Worm (Caenorhabditis elegans) whole organism, L2 larva: ENCODE measurements around the gene inf-1.

ENCODE experiments used
- C34F6.9 ChIP-seq: fragments of 150-350 bp; optimal IDR thresholded peaks from 2 replicates; lab custom pipeline; 2014; ENCODE audit warnings: missing biosample characterization, missing genetic modification characterization
- F13H6.1 ChIP-seq: sonication (generic microtip); optimal IDR thresholded peaks from 2 replicates; lab custom pipeline; 2016; ENCODE audit warnings: missing genetic modification characterization, missing compliant biosample characterization
- R02D3.7 ChIP-seq: fragments of 150-350 bp; optimal IDR thresholded peaks from 2 replicates; lab custom pipeline; 2014; ENCODE audit warnings: missing biosample characterization, missing genetic modification characterization
- Y55F3AM.14 ChIP-seq: fragments of 200-800 bp; sonication (Bioruptor generic); optimal IDR thresholded peaks from 2 replicates; lab custom pipeline; 2018; ENCODE audit warnings: mild to moderate bottlenecking, missing genetic modification characterization, missing compliant biosample characterization
- ZK546.5 ChIP-seq: sonication (generic microtip); optimal IDR thresholded peaks from 2 replicates; lab custom pipeline; 2017; ENCODE audit warnings: missing biosample characterization, missing genetic modification characterization
- alr-1 ChIP-seq: fragments of 150-350 bp; optimal IDR thresholded peaks from 2 replicates; lab custom pipeline; 2014; ENCODE audit warnings: missing biosample characterization, missing genetic modification characterization
- aly-2 ChIP-seq: fragments of 150-350 bp; optimal IDR thresholded peaks from 2 replicates; lab custom pipeline; 2014; ENCODE audit warnings: missing biosample characterization, missing genetic modification characterization
- ama-1 ChIP-seq: fragments of 150-350 bp; optimal IDR thresholded peaks from 2 replicates; lab custom pipeline; 2018; ENCODE audit warnings: inconsistent platforms
- blmp-1 ChIP-seq: sonication (generic microtip); optimal IDR thresholded peaks from 2 replicates; lab custom pipeline; 2017; ENCODE audit warnings: missing genetic modification characterization, mild to moderate bottlenecking, missing compliant biosample characterization, antibody characterized with exemption, moderate library complexity; ENCODE audit not compliant: insufficient read depth
- ceh-16 ChIP-seq: fragments of 150-350 bp; optimal IDR thresholded peaks from 2 replicates; lab custom pipeline; 2014; ENCODE audit warnings: missing biosample characterization, missing genetic modification characterization
- ceh-82 ChIP-seq: fragments of 150-350 bp; optimal IDR thresholded peaks from 2 replicates; lab custom pipeline; 2014; ENCODE audit warnings: missing biosample characterization, missing genetic modification characterization
- crh-2 ChIP-seq: sonication (generic microtip); optimal IDR thresholded peaks from 2 replicates; lab custom pipeline; 2017; ENCODE audit warnings: missing biosample characterization, missing genetic modification characterization
- dmd-4 ChIP-seq: sonication (generic microtip); optimal IDR thresholded peaks from 2 replicates; lab custom pipeline; 2017; ENCODE audit warnings: missing biosample characterization, missing genetic modification characterization
- egl-27 ChIP-seq: sonication (generic microtip); optimal IDR thresholded peaks from 3 replicates; lab custom pipeline; 2017; ENCODE audit warnings: missing biosample characterization, missing genetic modification reagents, missing genetic modification characterization
- elt-1 ChIP-seq: fragments of 150-350 bp; optimal IDR thresholded peaks from 2 replicates; lab custom pipeline; 2014; ENCODE audit warnings: missing biosample characterization, missing genetic modification characterization
- elt-3 ChIP-seq: sonication (generic microtip); optimal IDR thresholded peaks from 2 replicates; lab custom pipeline; 2017; ENCODE audit warnings: missing biosample characterization, missing genetic modification characterization
- fos-1 ChIP-seq: fragments of 150-350 bp; optimal IDR thresholded peaks from 2 replicates; lab custom pipeline; 2014; ENCODE audit warnings: missing biosample characterization, missing genetic modification characterization
- gmeb-1 ChIP-seq: fragments of 150-350 bp; optimal IDR thresholded peaks from 2 replicates; lab custom pipeline; 2014; ENCODE audit warnings: missing biosample characterization, missing genetic modification characterization
- lin-11 ChIP-seq: fragments of 150-350 bp; sonication (generic microtip); optimal IDR thresholded peaks from 2 replicates; lab custom pipeline; 2014; ENCODE audit warnings: missing biosample characterization, missing genetic modification characterization, inconsistent platforms, mixed read lengths
- lin-13 ChIP-seq: fragments of 150-350 bp; optimal IDR thresholded peaks from 2 replicates; lab custom pipeline; 2014; ENCODE audit warnings: missing biosample characterization, missing genetic modification reagents, missing genetic modification characterization
- lin-39 ChIP-seq: fragments of 150-350 bp; optimal IDR thresholded peaks from 2 replicates; lab custom pipeline; 2014; ENCODE audit warnings: missing biosample characterization, missing genetic modification reagents, missing genetic modification characterization
- lsy-2 ChIP-seq, 2 experiments: fragments of 150-350 bp in 1 of 2; sonication (generic microtip) in 1 of 2; optimal IDR thresholded peaks; 2 replicates each; lab custom pipeline; 2014 to 2017; ENCODE audit warnings: missing biosample characterization in 2 of 2, missing genetic modification characterization in 2 of 2
- mab-5 ChIP-seq: fragments of 150-350 bp; optimal IDR thresholded peaks from 2 replicates; lab custom pipeline; 2014; ENCODE audit warnings: missing biosample characterization, missing genetic modification characterization
- mbf-1 ChIP-seq: sonication (generic microtip); optimal IDR thresholded peaks from 2 replicates; lab custom pipeline; 2017; ENCODE audit warnings: missing biosample characterization, missing genetic modification characterization
- mdl-1 ChIP-seq, 2 experiments: fragments of 150-350 bp in 1 of 2; sonication (generic microtip) in 1 of 2; optimal IDR thresholded peaks; 2 replicates each; lab custom pipeline; 2017; ENCODE audit warnings: missing biosample characterization in 2 of 2, missing genetic modification characterization in 2 of 2
- nhr-10 ChIP-seq: sonication (generic microtip); optimal IDR thresholded peaks from 2 replicates; lab custom pipeline; 2017; ENCODE audit warnings: missing biosample characterization, missing genetic modification characterization
- nhr-11 ChIP-seq: fragments of 150-350 bp; optimal IDR thresholded peaks from 2 replicates; lab custom pipeline; 2014; ENCODE audit warnings: missing biosample characterization, missing genetic modification characterization
- nhr-12 ChIP-seq: fragments of 150-350 bp; optimal IDR thresholded peaks from 2 replicates; lab custom pipeline; 2014; ENCODE audit warnings: missing biosample characterization, missing genetic modification characterization
- nhr-129 ChIP-seq: fragments of 150-350 bp; optimal IDR thresholded peaks from 2 replicates; lab custom pipeline; 2014; ENCODE audit warnings: missing biosample characterization, missing genetic modification characterization
- nhr-21 ChIP-seq: fragments of 150-350 bp; optimal IDR thresholded peaks from 2 replicates; lab custom pipeline; 2014; ENCODE audit warnings: missing biosample characterization, missing genetic modification characterization
- nhr-23 ChIP-seq: fragments of 150-350 bp; optimal IDR thresholded peaks from 2 replicates; lab custom pipeline; 2014; ENCODE audit warnings: missing biosample characterization, missing genetic modification reagents, missing genetic modification characterization
- nhr-237 ChIP-seq: fragments of 150-350 bp; optimal IDR thresholded peaks from 2 replicates; lab custom pipeline; 2014; ENCODE audit warnings: missing biosample characterization, missing genetic modification characterization
- nhr-25 ChIP-seq: fragments of 150-350 bp; sonication (generic microtip); optimal IDR thresholded peaks from 3 replicates; lab custom pipeline; 2014; ENCODE audit warnings: missing biosample characterization, missing genetic modification characterization
- nhr-6 ChIP-seq: fragments of 150-350 bp; optimal IDR thresholded peaks from 2 replicates; lab custom pipeline; 2014; ENCODE audit warnings: missing biosample characterization, missing genetic modification characterization
- nhr-77 ChIP-seq: fragments of 150-350 bp; optimal IDR thresholded peaks from 2 replicates; lab custom pipeline; 2014; ENCODE audit warnings: missing biosample characterization, missing genetic modification characterization
- peb-1 ChIP-seq: fragments of 150-350 bp; optimal IDR thresholded peaks from 2 replicates; lab custom pipeline; 2014; ENCODE audit warnings: missing biosample characterization, missing genetic modification characterization
- sem-4 ChIP-seq: fragments of 150-350 bp; optimal IDR thresholded peaks from 2 replicates; lab custom pipeline; 2014; ENCODE audit warnings: missing biosample characterization, missing genetic modification reagents, missing genetic modification characterization
- skn-1 ChIP-seq: sonication (generic microtip); optimal IDR thresholded peaks from 2 replicates; lab custom pipeline; 2017; ENCODE audit warnings: missing biosample characterization, missing genetic modification characterization
- sma-3 ChIP-seq: sonication (generic microtip); optimal IDR thresholded peaks from 2 replicates; lab custom pipeline; 2016; ENCODE audit warnings: missing genetic modification reagents, missing genetic modification characterization, missing compliant biosample characterization
- sma-9 ChIP-seq, 2 experiments: fragments of 150-350 bp in 1 of 2; sonication (generic microtip) in 1 of 2; optimal IDR thresholded peaks; 2 replicates each; lab custom pipeline; 2014 to 2016; ENCODE audit warnings: missing genetic modification characterization in 2 of 2, mild to moderate bottlenecking in 1 of 2, missing biosample characterization in 1 of 2, missing compliant biosample characterization in 1 of 2, missing genetic modification reagents in 1 of 2, moderate library complexity in 1 of 2
- snpc-4 ChIP-seq: fragments of 150-350 bp; optimal IDR thresholded peaks from 2 replicates; lab custom pipeline; 2014; ENCODE audit warnings: missing biosample characterization, missing genetic modification characterization
- unc-39 ChIP-seq: fragments of 150-350 bp; optimal IDR thresholded peaks from 2 replicates; lab custom pipeline; 2014; ENCODE audit warnings: missing biosample characterization, missing genetic modification characterization
- unc-55 ChIP-seq: fragments of 150-350 bp; sonication (generic microtip); optimal IDR thresholded peaks from 3 replicates; lab custom pipeline; 2014; ENCODE audit warnings: missing biosample characterization, missing genetic modification reagents, missing genetic modification characterization
- unc-62 ChIP-seq: fragments of 150-350 bp; optimal IDR thresholded peaks from 2 replicates; lab custom pipeline; 2014; ENCODE audit warnings: missing biosample characterization, missing genetic modification reagents, missing genetic modification characterization
- zag-1 ChIP-seq: fragments of 150-350 bp; optimal IDR thresholded peaks from 2 replicates; lab custom pipeline; 2014; ENCODE audit warnings: missing biosample characterization, missing genetic modification characterization
- ztf-1 ChIP-seq: fragments of 200-800 bp; sonication (Bioruptor generic); conservative IDR thresholded peaks from 2 replicates; pipeline ENCODE4 v1.3.6; 2022; ENCODE audit warnings: missing genetic modification characterization, missing compliant biosample characterization
- ztf-11 ChIP-seq: sonication (generic microtip); optimal IDR thresholded peaks from 2 replicates; lab custom pipeline; 2017; ENCODE audit warnings: missing biosample characterization, missing genetic modification characterization
- ztf-4 ChIP-seq: fragments of 150-350 bp; optimal IDR thresholded peaks from 2 replicates; lab custom pipeline; 2014; ENCODE audit warnings: missing biosample characterization, missing genetic modification characterization

inf-1 gene

DNA sequence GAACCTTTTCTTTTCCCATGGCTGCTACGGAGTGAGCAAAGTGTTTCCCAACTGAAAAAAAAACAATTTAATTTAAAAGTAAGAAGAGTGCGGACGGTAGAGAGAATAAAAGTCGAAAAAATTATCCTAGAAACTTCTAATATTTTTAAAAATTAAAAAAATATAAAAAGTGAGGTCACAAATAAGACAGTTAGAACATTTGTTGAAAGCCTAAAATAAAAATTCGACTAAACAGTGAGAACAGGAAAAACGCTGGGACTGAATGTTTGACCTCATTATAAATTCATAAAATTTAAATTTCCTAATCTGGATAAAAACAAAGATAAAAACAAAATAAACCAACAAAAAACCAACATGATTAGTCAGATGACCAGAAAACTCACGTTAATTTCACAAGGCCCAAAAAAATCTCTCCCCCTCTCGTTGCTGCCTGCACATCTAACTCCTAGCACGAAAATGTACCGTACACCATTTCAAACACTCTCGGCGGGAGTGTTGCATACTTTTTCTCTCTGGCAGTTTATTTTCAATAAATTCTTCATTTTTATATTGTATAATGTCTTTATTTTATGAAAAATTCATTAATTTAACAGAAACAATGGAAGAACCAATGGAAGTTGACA lies 41.8 kb downstream of the inf-1 start, which contains the start of the genes eef-1A.1 and rfc-4:
eef-1A.1 (minus strand) TSS at position 51 of the 623 bp plus-strand sequence.
rfc-4 (plus strand) TSS at position 592 of the 623 bp plus-strand sequence.
- TF ChIP-seq R02D3.7, result peak; percentile 79
- peak; percentile 90 for TF ChIP-seq ama-1
- TF ChIP-seq elt-3 (tag; lab: Kevin White, UChicago), result no peak
- peak; percentile 71 for TF ChIP-seq nhr-77 (tag; lab: Kevin White, UChicago)
- TF ChIP-seq unc-62, result no peak
- TF ChIP-seq gmeb-1 (tag; lab: Kevin White, UChicago), result peak; percentile 97
- no peak for TF ChIP-seq nhr-11 (tag; lab: Kevin White, UChicago)
- TF ChIP-seq aly-2 (tag; lab: Kevin White, UChicago), result no peak
- TF ChIP-seq nhr-6 (tag; lab: Kevin White, UChicago), result peak; percentile 97
- TF ChIP-seq unc-55 (GFP tag; lab: Kevin White, UChicago), result peak; percentile 99
- TF ChIP-seq sma-9 (GFP tag; optimal IDR thresholded peaks at IDR 0.05; lab: Kevin White, UChicago), result peak; percentile 93
- TF ChIP-seq sma-9 (tag; optimal IDR thresholded peaks at IDR 0.05; lab: Kevin White, UChicago), result no peak
- peak; percentile 98 for TF ChIP-seq fos-1 (tag; lab: Kevin White, UChicago)
- no peak for TF ChIP-seq lin-39 (tag; lab: Kevin White, UChicago)
- peak; percentile 98 for TF ChIP-seq lin-11 (tag; lab: Kevin White, UChicago)
- TF ChIP-seq ztf-1 (GFP tag; lab: Robert Waterston, UW), result no peak
- no peak for TF ChIP-seq unc-39 (tag; lab: Kevin White, UChicago)
- peak; percentile 18 for TF ChIP-seq nhr-10 (tag; lab: Kevin White, UChicago)
- peak; percentile 87 for TF ChIP-seq F13H6.1 (tag; lab: Kevin White, UChicago)
- peak; percentile 88 for TF ChIP-seq Y55F3AM.14
- TF ChIP-seq lin-13 (GFP tag; lab: Kevin White, UChicago), result peak; percentile 97
- TF ChIP-seq elt-1 (tag; lab: Kevin White, UChicago), result no peak
- TF ChIP-seq ZK546.5, result peak; percentile 98
- peak; percentile 98 for TF ChIP-seq nhr-25 (tag; lab: Kevin White, UChicago)
- TF ChIP-seq peb-1 (tag; lab: Kevin White, UChicago), result no peak
- TF ChIP-seq nhr-23, result no peak
- peak; percentile 88 for TF ChIP-seq ztf-4 (tag; lab: Kevin White, UChicago)
- peak; percentile 98 for TF ChIP-seq crh-2 (tag; lab: Kevin White, UChicago)
- TF ChIP-seq egl-27 (tag; lab: Kevin White, UChicago), result peak; percentile 55
- peak; percentile 92 for TF ChIP-seq mab-5 (tag; lab: Kevin White, UChicago)
- TF ChIP-seq zag-1 (tag; lab: Kevin White, UChicago), result peak; percentile 83
- peak; percentile 99 for TF ChIP-seq nhr-129
- peak; percentile 86 for TF ChIP-seq snpc-4
- TF ChIP-seq alr-1 (tag; lab: Kevin White, UChicago), result no peak
- TF ChIP-seq ztf-11, result no peak
- peak; percentile 95 for TF ChIP-seq nhr-21 (tag; lab: Kevin White, UChicago)
- peak; percentile 68 for TF ChIP-seq nhr-12
- peak; percentile 81 for TF ChIP-seq ceh-82
- TF ChIP-seq sem-4, result peak; percentile 96
- TF ChIP-seq ceh-16, result peak; percentile 87
- TF ChIP-seq dmd-4 (tag; lab: Kevin White, UChicago), result no peak
- TF ChIP-seq lsy-2 (tag; optimal IDR thresholded peaks at IDR 0.05; lab: Kevin White, UChicago), result peak; percentile 98 to 100
- TF ChIP-seq mdl-1 (tag; optimal IDR thresholded peaks at IDR 0.05; lab: Kevin White, UChicago), result peak in 1 of 2 experiments; percentile 78
- peak; percentile 98 for TF ChIP-seq sma-3 (GFP tag; lab: Kevin White, UChicago)
- peak; percentile 91 for TF ChIP-seq skn-1 (tag; lab: Kevin White, UChicago)
- TF ChIP-seq C34F6.9 (tag; lab: Kevin White, UChicago), result peak; percentile 100
- peak; percentile 47 for TF ChIP-seq nhr-237 (tag; lab: Kevin White, UChicago)
- TF ChIP-seq mbf-1, result no peak
- peak; percentile 86 for TF ChIP-seq blmp-1 (tag; lab: Kevin White, UChicago)
